Fruit fly (Drosophila melanogaster): Measurements from ENCODE around the gene CG5623.
A peak's percentile ranks its signal among the peaks of the same experiment; 100 is the strongest.

CG5623 gene

dm6 chr3R:15794258-15794727 is 27.1 kb upstream of the CG5623 start (continued):
- TF ChIP-seq zfh1 (GFP tag; IDR thresholded peaks at IDR 0.05), result 0 out of 3 replicates have a peak, but pooled peaks have one; percentile 32
- peak; percentile 6 for TF ChIP-seq chn (GFP tag; optimal IDR thresholded peaks at IDR 0.05)
- TF ChIP-seq D (optimal IDR thresholded peaks at IDR 0.05), result no peak
- TF ChIP-seq D (GFP tag; optimal IDR thresholded peaks at IDR 0.05), result peak; percentile 5
- peak; percentile 28 for TF ChIP-seq CG1647 (GFP tag; optimal IDR thresholded peaks at IDR 0.05)
- no peak for TF ChIP-seq CG11560 (tag; IDR thresholded peaks at IDR 0.05)
- no peak for TF ChIP-seq CG1603 (tag; optimal IDR thresholded peaks at IDR 0.05)
- TF ChIP-seq CG9797 (GFP tag; optimal IDR thresholded peaks at IDR 0.05), result no peak
- peak; percentile 73 for TF ChIP-seq pho (GFP tag; optimal IDR thresholded peaks at IDR 0.05)
- TF ChIP-seq CG31365 (tag; optimal IDR thresholded peaks at IDR 0.05), result no peak
- TF ChIP-seq Oaz (GFP tag; IDR thresholded peaks at IDR 0.05), result no peak; the same call in 1 of the 2 replicates
- TF ChIP-seq disco-r (GFP tag; optimal IDR thresholded peaks at IDR 0.05), result peak; percentile 23
- TF ChIP-seq sc (optimal IDR thresholded peaks at IDR 0.05), result no peak
- TF ChIP-seq sc (GFP tag; optimal IDR thresholded peaks at IDR 0.05), result no peak
- peak; percentile 11 for TF ChIP-seq zfh2 (GFP tag; optimal IDR thresholded peaks at IDR 0.05)
- no peak for TF ChIP-seq danr (GFP tag; IDR thresholded peaks at IDR 0.05)
- TF ChIP-seq emc (GFP tag; optimal IDR thresholded peaks at IDR 0.05), result peak; percentile 12
- no peak for TF ChIP-seq CG18476 (GFP tag; optimal IDR thresholded peaks at IDR 0.05)
- TF ChIP-seq dmrt99B (tag; optimal IDR thresholded peaks at IDR 0.05), result no peak
- TF ChIP-seq lmd (GFP tag; IDR thresholded peaks at IDR 0.05), result no peak; the same call in 1 of the 2 replicates
- TF ChIP-seq Sox100B (GFP tag; optimal IDR thresholded peaks at IDR 0.05), result no peak
- TF ChIP-seq dmrt11E (tag; optimal IDR thresholded peaks at IDR 0.05), result no peak
- TF ChIP-seq HLHmδ (GFP tag; optimal IDR thresholded peaks at IDR 0.05), result no peak
- TF ChIP-seq usp (GFP tag; optimal IDR thresholded peaks at IDR 0.05), result no peak
- TF ChIP-seq Fer3 (tag; optimal IDR thresholded peaks at IDR 0.05), result peak; percentile 42
- TF ChIP-seq dan (GFP tag; IDR thresholded peaks at IDR 0.05), result no peak
- peak; percentile 74 for TF ChIP-seq Awh (GFP tag; IDR thresholded peaks at IDR 0.05)
- TF ChIP-seq Hr39 (optimal IDR thresholded peaks at IDR 0.05), result no peak
- TF ChIP-seq pita (GFP tag; optimal IDR thresholded peaks at IDR 0.05), result no peak
- no peak for TF ChIP-seq sima (GFP tag; optimal IDR thresholded peaks at IDR 0.05)
- TF ChIP-seq CG7372 (GFP tag; IDR thresholded peaks at IDR 0.05), result no peak
- no peak for TF ChIP-seq aop (GFP tag; IDR thresholded peaks at IDR 0.05)
- no peak for TF ChIP-seq D19A (tag; optimal IDR thresholded peaks at IDR 0.05)
- TF ChIP-seq zf30C (GFP tag; optimal IDR thresholded peaks at IDR 0.05), result peak; percentile 24
- TF ChIP-seq Vsx1 (GFP tag; optimal IDR thresholded peaks at IDR 0.05), result peak; percentile 61
- TF ChIP-seq CG4404 (GFP tag; IDR thresholded peaks at IDR 0.05), result no peak
- no peak for TF ChIP-seq Hmx (GFP tag; optimal IDR thresholded peaks at IDR 0.05)
- no peak for TF ChIP-seq pros (GFP tag; optimal IDR thresholded peaks at IDR 0.05)
- TF ChIP-seq hbn (GFP tag; IDR thresholded peaks at IDR 0.05; ENCODE audit: partially characterized antibody), result no peak
- TF ChIP-seq pum (GFP tag; optimal IDR thresholded peaks at IDR 0.05), result no peak
- TF ChIP-seq CG10431 (GFP tag; optimal IDR thresholded peaks at IDR 0.05), result peak; percentile 65
- TF ChIP-seq E2f2 (GFP tag; IDR thresholded peaks at IDR 0.05), result 0 out of 2 replicates have a peak, but pooled peaks have one; percentile 28
- no peak for TF ChIP-seq btn (GFP tag; optimal IDR thresholded peaks at IDR 0.05)
- TF ChIP-seq CkIIα-i1 (GFP tag; IDR thresholded peaks at IDR 0.05), result no peak
- no peak for TF ChIP-seq fd102C (GFP tag; optimal IDR thresholded peaks at IDR 0.05)
- TF ChIP-seq sob (GFP tag; IDR thresholded peaks at IDR 0.05), result peak; percentile 59
- TF ChIP-seq crp (GFP tag; optimal IDR thresholded peaks at IDR 0.05), result no peak
- TF ChIP-seq fd96Cb (tag; optimal IDR thresholded peaks at IDR 0.05), result no peak
- peak; percentile 42 for TF ChIP-seq CG9727 (GFP tag; optimal IDR thresholded peaks at IDR 0.05)
- no peak for TF ChIP-seq fru (optimal IDR thresholded peaks at IDR 0.05)
- TF ChIP-seq CG16815 (GFP tag; optimal IDR thresholded peaks at IDR 0.05), result no peak
- peak; percentile 52 for TF ChIP-seq vvl (GFP tag; IDR thresholded peaks at IDR 0.05)
- TF ChIP-seq Antp (GFP tag; optimal IDR thresholded peaks at IDR 0.05), result no peak

All from whole organism, embryonic.